Worm (Caenorhabditis elegans) whole organism, L4 larva: ENCODE data around the gene F18E3.13.

Source experiments
- F37D6.2 ChIP-seq: sonication (generic microtip); optimal IDR thresholded peaks from 2 replicates; lab custom pipeline; 2016; ENCODE audit warnings: mild to moderate bottlenecking, missing genetic modification characterization, missing compliant biosample characterization
- F49E8.2 ChIP-seq: sonication (generic microtip); optimal IDR thresholded peaks from 2 replicates; lab custom pipeline; 2016; ENCODE audit warnings: missing compliant biosample characterization, mild to moderate bottlenecking, missing genetic modification characterization, borderline replicate concordance
- R02D3.7 ChIP-seq: fragments of 150-350 bp; sonication (generic microtip); optimal IDR thresholded peaks from 3 replicates; lab custom pipeline; 2014; ENCODE audit warnings: missing biosample characterization, missing genetic modification characterization
- Y105C5A.15 ChIP-seq: fragments of 200-800 bp; sonication (Bioruptor generic); IDR thresholded peaks from 2 replicates; pipeline ENCODE4 v1.3.6; 2022; ENCODE audit warnings: missing genetic modification characterization, missing compliant biosample characterization
- ZK337.2 ChIP-seq: fragments of 200-800 bp; sonication (Bioruptor generic); IDR thresholded peaks from 2 replicates; pipeline ENCODE4 v1.3.6; 2022; ENCODE audit warnings: missing genetic modification reagents, missing genetic modification characterization, missing compliant biosample characterization
- ZK546.5 ChIP-seq, 2 experiments: sonication (generic microtip); optimal IDR thresholded peaks; 2 replicates each; lab custom pipeline; 2017; ENCODE audit warnings: missing biosample characterization in 2 of 2, missing genetic modification characterization in 2 of 2
- aha-1 ChIP-seq: fragments of 150-350 bp; peaks from one replicate; lab custom pipeline; 2014; ENCODE audit warnings: missing biosample characterization, missing genetic modification characterization
- aly-2 ChIP-seq: sonication (generic microtip); optimal IDR thresholded peaks from 2 replicates; lab custom pipeline; 2018; ENCODE audit warnings: missing biosample characterization, missing genetic modification characterization
- ctbp-1 ChIP-seq: fragments of 200-800 bp; sonication (Bioruptor generic); IDR thresholded peaks from 2 replicates; pipeline ENCODE4 v1.3.6; 2022; ENCODE audit warnings: missing genetic modification reagents, missing genetic modification characterization, missing compliant biosample characterization
- daf-16 ChIP-seq, 3 experiments: sonication (generic microtip); optimal IDR thresholded peaks; 2 replicates each; lab custom pipeline; 2016 to 2017; ENCODE audit warnings: missing genetic modification characterization in 3 of 3, missing genetic modification reagents in 3 of 3, mild to moderate bottlenecking in 2 of 3, missing compliant biosample characterization in 2 of 3, missing biosample characterization in 1 of 3, moderate library complexity in 1 of 3
- daf-8 ChIP-seq: fragments of 200-800 bp; sonication (Bioruptor generic); IDR thresholded peaks from 2 replicates; pipeline ENCODE4 v1.3.6; 2022; ENCODE audit warnings: missing genetic modification characterization, missing compliant biosample characterization
- dmd-6 ChIP-seq: fragments of 200-800 bp; sonication (Bioruptor generic); IDR thresholded peaks from 2 replicates; pipeline ENCODE4 v1.3.6; 2022; ENCODE audit warnings: missing genetic modification reagents, missing genetic modification characterization, missing compliant biosample characterization
- dmd-8 ChIP-seq: fragments of 200-800 bp; sonication (Bioruptor generic); IDR thresholded peaks from 2 replicates; pipeline ENCODE4 v1.3.6; 2022; ENCODE audit warnings: missing genetic modification characterization, missing compliant biosample characterization
- dve-1 ChIP-seq: sonication (generic microtip); optimal IDR thresholded peaks from 2 replicates; lab custom pipeline; 2017; ENCODE audit warnings: antibody characterized with exemption, mild to moderate bottlenecking, missing genetic modification characterization, missing compliant biosample characterization; ENCODE audit not compliant: insufficient read depth
- egl-43 ChIP-seq: fragments of 200-800 bp; sonication (Bioruptor generic); IDR thresholded peaks from 2 replicates; pipeline ENCODE4 v1.3.6; 2022; ENCODE audit warnings: missing genetic modification reagents, missing genetic modification characterization, missing compliant biosample characterization
- fkh-10 ChIP-seq: fragments of 150-350 bp; optimal IDR thresholded peaks from 2 replicates; lab custom pipeline; 2014; ENCODE audit warnings: missing biosample characterization, missing genetic modification reagents, missing genetic modification characterization
- fos-1 ChIP-seq: fragments of 150-350 bp; optimal IDR thresholded peaks from 2 replicates; lab custom pipeline; 2014; ENCODE audit warnings: missing biosample characterization, missing genetic modification characterization
- hlh-11 ChIP-seq: fragments of 200-800 bp; sonication (Bioruptor generic); optimal IDR thresholded peaks from 2 replicates; lab custom pipeline; 2018; ENCODE audit warnings: mild to moderate bottlenecking, missing genetic modification characterization, missing compliant biosample characterization
- lin-38 ChIP-seq: fragments of 200-800 bp; sonication (Bioruptor generic); IDR thresholded peaks from 2 replicates; pipeline ENCODE4 v1.3.6; 2022; ENCODE audit warnings: missing genetic modification reagents, missing genetic modification characterization, missing compliant biosample characterization
- madf-5 ChIP-seq, 2 experiments: fragments of 200-800 bp; sonication (Bioruptor generic); IDR thresholded peaks; 2 replicates each; pipeline ENCODE4 v1.3.6; 2022; ENCODE audit warnings: missing compliant biosample characterization in 2 of 2, missing genetic modification characterization in 2 of 2
- madf-9 ChIP-seq: fragments of 200-800 bp; sonication (Bioruptor generic); conservative IDR thresholded peaks from 2 replicates; pipeline ENCODE4 v1.3.6; 2022; ENCODE audit warnings: missing genetic modification reagents, missing genetic modification characterization, missing compliant biosample characterization
- mdl-1 ChIP-seq, 2 experiments: fragments of 150-350 bp in 1 of 2; sonication (generic microtip) in 1 of 2; optimal IDR thresholded peaks; 2 replicates each; lab custom pipeline; 2014 to 2017; ENCODE audit warnings: missing biosample characterization in 2 of 2, missing genetic modification characterization in 2 of 2
- mdt-29 ChIP-seq: fragments of 200-800 bp; sonication (Bioruptor generic); IDR thresholded peaks from 2 replicates; pipeline ENCODE4 v1.3.6; 2022; ENCODE audit warnings: missing genetic modification reagents, missing genetic modification characterization, missing compliant biosample characterization
- mes-2 ChIP-seq: sonication (generic microtip); optimal IDR thresholded peaks from 2 replicates; lab custom pipeline; 2016; ENCODE audit warnings: missing genotype, mild to moderate bottlenecking, missing genetic modification characterization, missing compliant biosample characterization; ENCODE audit not compliant: poor library complexity, severe bottlenecking
- nhr-10 ChIP-seq: fragments of 150-350 bp; optimal IDR thresholded peaks from 2 replicates; lab custom pipeline; 2014; ENCODE audit warnings: missing biosample characterization, missing genetic modification characterization
- nhr-11 ChIP-seq: fragments of 150-350 bp; optimal IDR thresholded peaks from 2 replicates; lab custom pipeline; 2014; ENCODE audit warnings: missing biosample characterization, missing genetic modification characterization
- nhr-237 ChIP-seq: sonication (generic microtip); optimal IDR thresholded peaks from 2 replicates; lab custom pipeline; 2017; ENCODE audit warnings: missing biosample characterization, missing genetic modification characterization
- nhr-28 ChIP-seq: fragments of 150-350 bp; optimal IDR thresholded peaks from 2 replicates; lab custom pipeline; 2014; ENCODE audit warnings: missing biosample characterization, missing genetic modification characterization
- nhr-42 ChIP-seq: fragments of 200-800 bp; sonication (Bioruptor generic); IDR thresholded peaks from 2 replicates; pipeline ENCODE4 v1.3.6; 2022; ENCODE audit warnings: missing genetic modification characterization, missing compliant biosample characterization
- nhr-77 ChIP-seq: fragments of 150-350 bp; optimal IDR thresholded peaks from 2 replicates; lab custom pipeline; 2014; ENCODE audit warnings: missing biosample characterization, missing genetic modification characterization
- pha-4 ChIP-seq, 2 experiments: fragments of 150-350 bp in 1 of 2; fragments of 200-800 bp in 1 of 2; sonication (Bioruptor generic) in 1 of 2; IDR thresholded peaks in 1 of 2; optimal IDR thresholded peaks in 1 of 2; 2 replicates each; pipeline versions ENCODE4 v1.3.6 to Lab custom; 2014 to 2022; ENCODE audit warnings: missing genetic modification characterization in 2 of 2, missing genetic modification reagents in 2 of 2, missing biosample characterization in 1 of 2, missing compliant biosample characterization in 1 of 2
- php-3 ChIP-seq: fragments of 200-800 bp; sonication (Bioruptor generic); IDR thresholded peaks from 2 replicates; pipeline ENCODE4 v1.3.6; 2022; ENCODE audit warnings: missing genetic modification reagents, missing genetic modification characterization, missing compliant biosample characterization
- pqm-1 ChIP-seq: sonication (generic microtip); optimal IDR thresholded peaks from 2 replicates; lab custom pipeline; 2017; ENCODE audit warnings: missing biosample characterization, missing genetic modification characterization
- sdz-12 ChIP-seq: fragments of 200-800 bp; sonication (Bioruptor generic); optimal IDR thresholded peaks from 2 replicates; lab custom pipeline; 2018; ENCODE audit warnings: mild to moderate bottlenecking, missing genetic modification characterization, missing compliant biosample characterization
- set-16 ChIP-seq: fragments of 200-800 bp; sonication (Bioruptor generic); IDR thresholded peaks from 2 replicates; pipeline ENCODE4 v1.3.6; 2022; ENCODE audit warnings: missing genetic modification reagents, missing genetic modification characterization, missing compliant biosample characterization
- spr-3 ChIP-seq: fragments of 200-800 bp; sonication (Bioruptor generic); optimal IDR thresholded peaks from 2 replicates; lab custom pipeline; 2018; ENCODE audit warnings: mild to moderate bottlenecking, missing genetic modification characterization, missing compliant biosample characterization
- unc-62 ChIP-seq, 3 experiments: fragments of 150-350 bp in 1 of 3; sonication (generic microtip); optimal IDR thresholded peaks in 2 of 3; peaks in 1 of 3; 1 replicate in 1 of 3; 2 replicates in 2 of 3; lab custom pipeline; 2014 to 2017; ENCODE audit warnings: missing biosample characterization in 3 of 3, missing genetic modification characterization in 3 of 3, missing genetic modification reagents in 3 of 3, missing genotype in 1 of 3

F18E3.13 gene

ce11 chrV:7369578-7369977, 46.4 kb upstream of the F18E3.13 start, which contains the start of gene srj-14:
Gene srj-14, plus strand, starts transcription at chrV:7369708.
- TF ChIP-seq unc-62 (GFP tag; optimal IDR thresholded peaks at IDR 0.05 in 1 of 2; lab: Kevin White, UChicago) (peak in 1 of 2 experiments; percentile 93), unc-62 (tag; optimal IDR thresholded peaks at IDR 0.05; lab: Kevin White, UChicago) (no peak), fos-1 (tag; lab: Kevin White, UChicago) (no peak)

- TF ChIP-seq mes-2 (tag; lab: Kevin White, UChicago) (no peak), unc-62 (GFP tag; optimal IDR thresholded peaks at IDR 0.05 in 1 of 2; lab: Kevin White, UChicago) (peak in 1 of 2 experiments; percentile 20), unc-62 (tag; optimal IDR thresholded peaks at IDR 0.05; lab: Kevin White, UChicago) (no peak)
Measured at ce11 chrV:7374090-7374489, 41.9 kb upstream of the F18E3.13 start, which contains the start of gene srx-56. Gene srx-56, plus strand, starts transcription at chrV:7374390.

ce11 chrV:7379384-7379783, 36.6 kb upstream of the F18E3.13 start, which contains the start of gene srsx-24:
Gene srsx-24, minus strand, starts transcription at chrV:7379484.
- TF ChIP-seq egl-43, result no peak
- TF ChIP-seq daf-16 (GFP tag; optimal IDR thresholded peaks at IDR 0.05; lab: Kevin White, UChicago), result no peak
- no peak for TF ChIP-seq daf-16 (tag; optimal IDR thresholded peaks at IDR 0.05; lab: Kevin White, UChicago)
- TF ChIP-seq pqm-1 (tag; lab: Kevin White, UChicago), result no peak
- no peak for TF ChIP-seq ZK337.2 (GFP tag; lab: Robert Waterston, UW)
- TF ChIP-seq hlh-11 (tag; lab: Kevin White, UChicago), result no peak
- no peak for TF ChIP-seq nhr-237 (tag; lab: Kevin White, UChicago)
- no peak for TF ChIP-seq nhr-10 (tag; lab: Kevin White, UChicago)
- TF ChIP-seq spr-3 (GFP tag; lab: Kevin White, UChicago), result no peak
- TF ChIP-seq php-3 (GFP tag; lab: Robert Waterston, UW), result no peak
- no peak for TF ChIP-seq ctbp-1

ce11 chrV:7381008-7381407, 35.0 kb upstream of the F18E3.13 start, which contains the start of gene C03G6.17:
Gene C03G6.17, minus strand, starts transcription at chrV:7381108.
- TF ChIP-seq aha-1 (peak; percentile 22), dmd-6 (GFP tag; lab: Robert Waterston, UW) (no peak), ZK546.5 (tag; optimal IDR thresholded peaks at IDR 0.05; lab: Kevin White, UChicago) (no peak)

ce11 chrV:7386052-7386573, 29.9 kb upstream of the F18E3.13 start, which contains the start of gene srp-6:
Gene srp-6, minus strand, starts transcription at chrV:7386102.
- no peak for TF ChIP-seq nhr-77 (tag; lab: Kevin White, UChicago)
- TF ChIP-seq nhr-11 (tag; lab: Kevin White, UChicago), result peak; percentile 9
- no peak for TF ChIP-seq Y105C5A.15 (GFP tag; lab: Robert Waterston, UW)
- no peak for TF ChIP-seq lin-38
- no peak for TF ChIP-seq madf-5 (GFP tag; IDR thresholded peaks at IDR 0.05; lab: Robert Waterston, UW)
- TF ChIP-seq madf-9 (GFP tag; lab: Robert Waterston, UW), result no peak
- TF ChIP-seq nhr-10 (tag; lab: Kevin White, UChicago), result no peak
- peak in 1 of 2 experiments; percentile 66 for TF ChIP-seq unc-62 (GFP tag; optimal IDR thresholded peaks at IDR 0.05 in 1 of 2; lab: Kevin White, UChicago)
- no peak for TF ChIP-seq unc-62 (tag; optimal IDR thresholded peaks at IDR 0.05; lab: Kevin White, UChicago)
- TF ChIP-seq ctbp-1, result no peak
- no peak for TF ChIP-seq daf-8 (GFP tag; lab: Robert Waterston, UW)
- TF ChIP-seq dve-1 (tag; lab: Kevin White, UChicago), result peak; percentile 10
- TF ChIP-seq mdt-29 (GFP tag; lab: Robert Waterston, UW), result no peak
- no peak for TF ChIP-seq R02D3.7
- no peak for TF ChIP-seq sdz-12 (GFP tag; lab: Kevin White, UChicago)
- TF ChIP-seq nhr-28, result no peak
- no peak for TF ChIP-seq dmd-8

- TF ChIP-seq php-3 (GFP tag; lab: Robert Waterston, UW) (no peak), pha-4 (GFP tag; IDR thresholded peaks at IDR 0.05; lab: Robert Waterston, UW) (no peak), pha-4 (tag; optimal IDR thresholded peaks at IDR 0.05; lab: Kevin White, UChicago) (no peak), aha-1 (no peak), fkh-10 (GFP tag; lab: Kevin White, UChicago) (no peak), fos-1 (tag; lab: Kevin White, UChicago) (no peak), spr-3 (GFP tag; lab: Kevin White, UChicago) (no peak), nhr-42 (GFP tag; lab: Robert Waterston, UW) (no peak), dmd-6 (GFP tag; lab: Robert Waterston, UW) (no peak), aly-2 (no peak), set-16 (GFP tag; lab: Robert Waterston, UW) (no peak), mdl-1 (tag; optimal IDR thresholded peaks at IDR 0.05; lab: Kevin White, UChicago) (no peak), F49E8.2 (tag; lab: Kevin White, UChicago) (no peak), F37D6.2 (tag; lab: Kevin White, UChicago) (no peak)
Measured at ce11 chrV:7387755-7388154, 28.2 kb upstream of the F18E3.13 start, which contains the start of gene C02H6.3. Gene C02H6.3, minus strand, starts transcription at chrV:7387855.
